Fruit fly (Drosophila melanogaster) whole organism, wandering third instar larva: ENCODE measurements around the gene Trxr1.

Experiments
- CrebA ChIP-seq: fragments of 200-800 bp; sonication (Bioruptor generic); optimal IDR thresholded peaks from 2 replicates; lab custom pipeline; 2016; ENCODE audit warnings: missing biosample characterization, mild to moderate bottlenecking, missing genetic modification characterization, borderline replicate concordance
- HLH106 ChIP-seq: fragments of 200-800 bp; optimal IDR thresholded peaks from 3 replicates; lab custom pipeline; 2019; ENCODE audit warnings: missing biosample characterization, mild to moderate bottlenecking, missing genetic modification characterization, moderate library complexity

dm6 chrX:8215094-8215854, 27.1 kb upstream of the Trxr1 start:
- TF ChIP-seq CrebA (GFP tag; lab: Kevin White, UChicago) (peak; percentile 6), HLH106 (peak; percentile 31)
